Fruit fly (Drosophila melanogaster) whole organism, prepupa: ENCODE data around the gene CG12155.

Source experiments
- Blimp-1 ChIP-seq: fragments of 200-800 bp; sonication (Bioruptor generic); optimal IDR thresholded peaks from 3 replicates; lab custom pipeline; 2017; ENCODE audit warnings: missing biosample characterization, missing genetic modification characterization, mild to moderate bottlenecking, moderate library complexity, missing genetic modification reagents
- CG10669 ChIP-seq: fragments of 200-800 bp; sonication (Bioruptor generic); optimal IDR thresholded peaks from 3 replicates; lab custom pipeline; 2018; ENCODE audit warnings: missing biosample characterization, mild to moderate bottlenecking, missing genetic modification characterization, moderate library complexity
- CG11294 ChIP-seq: fragments of 200-800 bp; sonication (Bioruptor generic); IDR thresholded peaks from 2 replicates; pipeline ENCODE4 v1.3.6; 2022; ENCODE audit warnings: missing biosample characterization, missing genetic modification characterization
- CG15336 ChIP-seq: fragments of 200-800 bp; sonication (Bioruptor generic); IDR thresholded peaks from 2 replicates; pipeline ENCODE4 v1.3.6; 2022; ENCODE audit warnings: missing biosample characterization, missing genetic modification characterization
- CG1621 ChIP-seq: fragments of 200-800 bp; sonication (Bioruptor generic); optimal IDR thresholded peaks from 3 replicates; lab custom pipeline; 2018; ENCODE audit warnings: missing biosample characterization, mild to moderate bottlenecking, missing genetic modification characterization
- CG3032 ChIP-seq: fragments of 200-800 bp; optimal IDR thresholded peaks from 2 replicates; lab custom pipeline; 2019; ENCODE audit warnings: missing biosample characterization, mild to moderate bottlenecking, missing genetic modification characterization, moderate library complexity
- CG31627 ChIP-seq: fragments of 200-800 bp; sonication (Bioruptor generic); optimal IDR thresholded peaks from 3 replicates; lab custom pipeline; 2016; ENCODE audit warnings: missing biosample characterization, missing genetic modification characterization
- CG32006 ChIP-seq: fragments of 200-800 bp; sonication (Bioruptor generic); optimal IDR thresholded peaks from 3 replicates; lab custom pipeline; 2017; ENCODE audit warnings: missing biosample characterization, mild to moderate bottlenecking, missing genetic modification characterization
- CG3919 ChIP-seq: fragments of 200-800 bp; sonication (Bioruptor generic); optimal IDR thresholded peaks from 3 replicates; lab custom pipeline; 2016; ENCODE audit warnings: missing biosample characterization, missing genetic modification characterization
- CG4318 ChIP-seq: fragments of 200-800 bp; sonication (Bioruptor generic); optimal IDR thresholded peaks from 3 replicates; lab custom pipeline; 2017; ENCODE audit warnings: missing biosample characterization, mild to moderate bottlenecking, missing genetic modification characterization
- CG6163 ChIP-seq: fragments of 200-800 bp; sonication (Bioruptor generic); IDR thresholded peaks from 3 replicates; pipeline ENCODE4 v1.3.6; 2022; ENCODE audit warnings: missing biosample characterization, missing genetic modification characterization
- CG6276 ChIP-seq: fragments of 200-800 bp; sonication (Bioruptor generic); optimal IDR thresholded peaks from 2 replicates; lab custom pipeline; 2017; ENCODE audit warnings: missing biosample characterization, mild to moderate bottlenecking, missing genetic modification characterization
- CG6792 ChIP-seq: fragments of 200-800 bp; sonication (Bioruptor generic); optimal IDR thresholded peaks from 3 replicates; lab custom pipeline; 2016; ENCODE audit warnings: missing biosample characterization, missing genetic modification characterization
- CG6808 ChIP-seq: fragments of 200-800 bp; sonication (Bioruptor generic); optimal IDR thresholded peaks from 3 replicates; lab custom pipeline; 2017; ENCODE audit warnings: missing biosample characterization, missing genetic modification characterization, mild to moderate bottlenecking, moderate library complexity, missing genetic modification reagents
- CG7368 ChIP-seq: fragments of 200-800 bp; sonication (Bioruptor generic); optimal IDR thresholded peaks from 3 replicates; lab custom pipeline; 2016; ENCODE audit warnings: missing biosample characterization, missing genetic modification characterization
- CG8119 ChIP-seq: fragments of 200-800 bp; sonication (Bioruptor generic); IDR thresholded peaks from 3 replicates; pipeline ENCODE4 v1.3.6; 2022; ENCODE audit warnings: missing biosample characterization, missing genetic modification characterization
- CG8319 ChIP-seq: fragments of 200-800 bp; sonication (Bioruptor generic); optimal IDR thresholded peaks from 3 replicates; lab custom pipeline; 2016; ENCODE audit warnings: missing biosample characterization, missing genetic modification characterization
- CG8632 ChIP-seq: fragments of 200-800 bp; sonication (Bioruptor generic); optimal IDR thresholded peaks from 3 replicates; lab custom pipeline; 2016; ENCODE audit warnings: missing biosample characterization, missing genetic modification characterization
- Eip75B ChIP-seq: fragments of 200-800 bp; sonication (Bioruptor generic); optimal IDR thresholded peaks from 3 replicates; lab custom pipeline; 2016; ENCODE audit warnings: missing biosample characterization, missing genetic modification characterization
- Eip78C ChIP-seq: fragments of 200-800 bp; sonication (Bioruptor generic); peaks from one replicate; lab custom pipeline; 2016; ENCODE audit warnings: missing biosample characterization, missing genetic modification characterization
- Eip93F ChIP-seq: fragments of 200-800 bp; sonication (Bioruptor generic); optimal IDR thresholded peaks from 2 replicates; lab custom pipeline; 2016; ENCODE audit warnings: missing biosample characterization, mild to moderate bottlenecking, missing genetic modification characterization
- Ets21C ChIP-seq: fragments of 200-800 bp; sonication (Bioruptor generic); optimal IDR thresholded peaks from 3 replicates; lab custom pipeline; 2016; ENCODE audit warnings: missing biosample characterization, missing genetic modification characterization
- Ets96B ChIP-seq: fragments of 200-800 bp; optimal IDR thresholded peaks from 2 replicates; lab custom pipeline; 2019; ENCODE audit warnings: missing biosample characterization, mild to moderate bottlenecking, missing genetic modification characterization, moderate library complexity
- Gug ChIP-seq: fragments of 200-800 bp; sonication (Bioruptor generic); IDR thresholded peaks from 2 replicates; pipeline ENCODE4 v1.3.6; 2022; ENCODE audit warnings: missing biosample characterization, missing genetic modification characterization
- Hr38 ChIP-seq: sonication (Bioruptor generic); optimal IDR thresholded peaks from 2 replicates; lab custom pipeline; 2016; ENCODE audit warnings: missing biosample characterization, missing genetic modification characterization
- Hr4 ChIP-seq: fragments of 200-800 bp; sonication (Bioruptor generic); optimal IDR thresholded peaks from 3 replicates; lab custom pipeline; 2016; ENCODE audit warnings: missing biosample characterization, missing genetic modification characterization
- Met ChIP-seq: fragments of 200-800 bp; sonication (Bioruptor generic); optimal IDR thresholded peaks from 3 replicates; lab custom pipeline; 2016; ENCODE audit warnings: missing biosample characterization, missing genetic modification characterization
- OdsH ChIP-seq: fragments of 200-800 bp; sonication (Bioruptor generic); optimal IDR thresholded peaks from 3 replicates; lab custom pipeline; 2016; ENCODE audit warnings: missing biosample characterization, missing genetic modification characterization
- Smox ChIP-seq: fragments of 200-800 bp; sonication (Bioruptor generic); optimal IDR thresholded peaks from 3 replicates; lab custom pipeline; 2016; ENCODE audit warnings: missing biosample characterization, missing genetic modification characterization
- Sox102F ChIP-seq: fragments of 200-800 bp; sonication (Bioruptor generic); optimal IDR thresholded peaks from 2 replicates; lab custom pipeline; 2016; ENCODE audit warnings: missing biosample characterization, mild to moderate bottlenecking, missing genetic modification characterization
- Sox14 ChIP-seq: fragments of 200-800 bp; sonication (Bioruptor generic); optimal IDR thresholded peaks from 3 replicates; lab custom pipeline; 2016; ENCODE audit warnings: missing biosample characterization, missing genetic modification characterization
- Sox15 ChIP-seq: fragments of 200-800 bp; sonication (Bioruptor generic); optimal IDR thresholded peaks from 3 replicates; lab custom pipeline; 2016; ENCODE audit warnings: missing biosample characterization, missing genetic modification characterization
- achi ChIP-seq: fragments of 200-800 bp; sonication (Bioruptor generic); optimal IDR thresholded peaks from 3 replicates; lab custom pipeline; 2016; ENCODE audit warnings: missing biosample characterization, missing genetic modification characterization
- acj6 ChIP-seq: fragments of 200-800 bp; sonication (Bioruptor generic); optimal IDR thresholded peaks from 3 replicates; lab custom pipeline; 2016; ENCODE audit warnings: missing biosample characterization, missing genetic modification characterization
- cyc ChIP-seq: fragments of 200-800 bp; sonication (Bioruptor generic); optimal IDR thresholded peaks from 3 replicates; lab custom pipeline; 2016; ENCODE audit warnings: missing biosample characterization, missing genetic modification characterization
- dsx ChIP-seq: fragments of 200-800 bp; optimal IDR thresholded peaks from 3 replicates; lab custom pipeline; 2019; ENCODE audit warnings: missing biosample characterization, mild to moderate bottlenecking, missing genetic modification characterization, moderate library complexity; ENCODE audit not compliant: poor library complexity, severe bottlenecking
- esn ChIP-seq: fragments of 200-800 bp; sonication (Bioruptor generic); optimal IDR thresholded peaks from 2 replicates; lab custom pipeline; 2016; ENCODE audit warnings: missing biosample characterization, mild to moderate bottlenecking, missing genetic modification characterization, moderate library complexity
- fd59A ChIP-seq: fragments of 200-800 bp; sonication (Bioruptor generic); optimal IDR thresholded peaks from 2 replicates; lab custom pipeline; 2017; ENCODE audit warnings: missing biosample characterization, mild to moderate bottlenecking, missing genetic modification characterization, missing genetic modification reagents
- fkh ChIP-seq: fragments of 200-800 bp; sonication (Bioruptor generic); optimal IDR thresholded peaks from 3 replicates; lab custom pipeline; 2017; ENCODE audit warnings: missing biosample characterization, mild to moderate bottlenecking, missing genetic modification characterization, moderate library complexity
- lz ChIP-seq: fragments of 200-800 bp; sonication (Bioruptor generic); optimal IDR thresholded peaks from 3 replicates; lab custom pipeline; 2016; ENCODE audit warnings: missing biosample characterization, missing genetic modification characterization
- pdm3 ChIP-seq: fragments of 200-800 bp; sonication (Bioruptor generic); optimal IDR thresholded peaks from 3 replicates; lab custom pipeline; 2016; ENCODE audit warnings: missing biosample characterization, missing genetic modification characterization
- salr ChIP-seq, 2 experiments: fragments of 200-800 bp; sonication (Bioruptor generic); optimal IDR thresholded peaks; 3 replicates each; lab custom pipeline; 2016 to 2018; ENCODE audit warnings: missing biosample characterization in 2 of 2, missing genetic modification characterization in 2 of 2, mild to moderate bottlenecking in 1 of 2
- ss ChIP-seq, 2 experiments: fragments of 200-800 bp; sonication (Bioruptor generic); optimal IDR thresholded peaks; 2 replicates in 1 of 2; 3 replicates in 1 of 2; lab custom pipeline; 2017 to 2018; ENCODE audit warnings: mild to moderate bottlenecking in 2 of 2, missing biosample characterization in 2 of 2, missing genetic modification characterization in 2 of 2, moderate library complexity in 1 of 2
- topi ChIP-seq: fragments of 200-800 bp; sonication (Bioruptor generic); optimal IDR thresholded peaks from 3 replicates; lab custom pipeline; 2016; ENCODE audit warnings: missing biosample characterization, missing genetic modification characterization
- vri ChIP-seq: fragments of 200-800 bp; sonication (Bioruptor generic); optimal IDR thresholded peaks from 3 replicates; lab custom pipeline; 2016; ENCODE audit warnings: missing biosample characterization, mild to moderate bottlenecking, missing genetic modification characterization

CG12155 gene

DNA sequence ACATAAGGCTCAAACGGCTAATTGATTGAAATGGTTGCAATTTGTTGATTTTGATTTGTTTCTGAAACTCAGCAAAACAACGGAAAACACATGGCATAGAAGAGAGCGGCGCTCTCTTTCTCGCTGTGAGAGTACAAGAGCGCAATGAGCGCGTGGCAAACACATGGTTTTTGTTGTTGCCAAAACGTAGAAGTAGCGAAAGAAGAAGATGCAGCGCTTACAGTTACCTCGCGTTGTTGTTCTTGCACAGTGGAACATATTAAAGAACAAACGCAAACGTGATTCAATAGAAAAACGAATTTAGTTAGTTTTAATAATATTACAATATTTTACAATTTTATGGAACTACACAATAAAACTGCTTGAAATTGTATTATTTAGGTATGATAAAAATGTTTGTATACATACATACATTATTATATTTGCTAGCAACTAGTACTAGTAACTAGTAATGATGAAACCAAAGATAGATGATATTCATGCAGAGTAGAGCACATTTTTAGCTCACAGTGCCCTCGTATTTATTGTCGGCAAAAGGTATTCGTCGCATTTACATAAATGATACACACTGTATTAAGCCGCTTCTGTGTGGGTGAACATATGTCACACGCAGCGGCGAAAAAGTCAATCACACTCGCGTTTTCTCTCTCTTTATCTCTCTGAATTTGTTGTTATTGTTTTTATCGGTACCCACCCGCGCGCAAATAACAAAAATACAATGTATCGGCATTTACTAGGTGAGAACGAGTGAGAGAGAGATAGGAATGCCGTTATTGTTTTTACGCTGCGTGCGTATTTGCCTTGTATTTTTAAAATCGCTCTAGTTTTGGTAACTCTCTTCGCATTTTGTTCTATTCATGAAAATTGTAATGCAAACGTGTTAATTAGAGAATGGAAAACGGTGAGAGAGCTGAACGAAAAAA is 23.1 kb upstream of the CG12155 start (continued):
- TF ChIP-seq CG3032 (tag; lab: Kevin White, UChicago) (peak; percentile 90), OdsH (GFP tag; lab: Kevin White, UChicago) (peak; percentile 94), Hr4 (peak; percentile 91), CG3919 (peak; percentile 94), Blimp-1 (GFP tag; lab: Kevin White, UChicago) (peak; percentile 84), Ets96B (peak; percentile 92), Gug (GFP tag; lab: Robert Waterston, UW) (peak; percentile 88), Eip78C (GFP tag; lab: Kevin White, UChicago) (peak; percentile 99), dsx (GFP tag; lab: Kevin White, UChicago) (peak; percentile 99), fkh (GFP tag; lab: Kevin White, UChicago) (peak; percentile 79)

DNA sequence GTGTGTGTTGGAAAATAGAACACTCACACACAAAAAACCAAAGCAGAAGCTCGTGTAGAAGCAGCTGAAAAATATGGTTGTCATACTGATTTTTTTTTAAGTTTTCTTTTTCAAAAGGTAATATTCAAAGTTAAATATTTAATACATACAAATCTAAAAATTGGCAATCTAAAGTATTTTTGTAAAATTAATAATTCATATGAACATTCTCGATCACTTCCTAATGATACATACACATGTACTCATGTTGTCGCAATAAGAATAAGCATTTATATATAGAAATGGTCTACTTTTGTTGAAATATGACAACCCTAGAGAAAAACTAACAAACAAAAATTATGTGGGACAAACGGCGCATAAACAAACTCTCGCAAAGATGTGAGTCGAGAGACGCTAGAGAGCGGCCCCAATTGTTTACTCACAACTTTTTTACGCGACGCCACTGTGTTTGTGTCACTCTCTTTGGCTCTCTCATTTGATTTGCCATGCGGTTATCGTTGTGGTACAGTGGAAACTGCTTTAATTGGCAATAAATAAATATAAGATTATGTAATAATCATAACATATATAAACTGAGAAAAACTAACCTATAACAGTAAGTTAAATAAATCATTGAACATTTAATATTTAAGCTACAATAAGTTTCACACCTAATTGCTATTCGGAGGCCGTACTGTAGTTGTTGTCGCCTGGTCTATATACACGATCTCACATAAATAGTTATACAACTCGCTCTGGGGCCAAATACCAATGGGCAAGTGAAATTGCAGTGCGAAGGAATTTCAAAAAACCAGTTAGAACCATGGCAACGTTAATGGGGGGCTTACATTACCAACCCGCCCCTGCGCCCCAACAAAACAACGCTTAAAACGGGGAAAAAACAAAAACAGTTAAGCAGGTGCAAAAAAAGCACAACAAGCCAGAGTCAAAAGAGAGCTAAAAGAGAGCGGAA is 21.9 kb upstream of the CG12155 start:
- peak; percentile 93 for TF ChIP-seq CG8319 (GFP tag; lab: Kevin White, UChicago)
- peak; percentile 98 for TF ChIP-seq CG6792 (GFP tag; lab: Kevin White, UChicago)
- peak; percentile 80 for TF ChIP-seq Ets21C (GFP tag; lab: Kevin White, UChicago)
- TF ChIP-seq Eip93F (GFP tag; lab: Kevin White, UChicago) = peak; percentile 95
- TF ChIP-seq Blimp-1 (GFP tag; lab: Kevin White, UChicago) = peak; percentile 94
- peak; percentile 98 for TF ChIP-seq fd59A (GFP tag; lab: Kevin White, UChicago)
- peak; percentile 98 for TF ChIP-seq acj6 (GFP tag; lab: Kevin White, UChicago)
- TF ChIP-seq Gug (GFP tag; lab: Robert Waterston, UW) = peak; percentile 98
- peak; percentile 98 to 99 for TF ChIP-seq ss (GFP tag; optimal IDR thresholded peaks at IDR 0.05; lab: Kevin White, UChicago)
- TF ChIP-seq CG3919 = peak; percentile 98
- peak; percentile 97 for TF ChIP-seq Met (GFP tag; lab: Kevin White, UChicago)
- peak; percentile 98 for TF ChIP-seq CG6163 (GFP tag; lab: Robert Waterston, UW)
- peak; percentile 97 for TF ChIP-seq Sox102F (GFP tag; lab: Kevin White, UChicago)
- peak; percentile 89 for TF ChIP-seq vri (GFP tag; lab: Kevin White, UChicago)
- peak; percentile 98 for TF ChIP-seq CG10669 (GFP tag; lab: Kevin White, UChicago)
- TF ChIP-seq Sox14 (GFP tag; lab: Kevin White, UChicago) = peak; percentile 95
- peak; percentile 96 for TF ChIP-seq Eip75B (GFP tag; lab: Kevin White, UChicago)
- TF ChIP-seq CG6276 (GFP tag; lab: Kevin White, UChicago) = peak; percentile 97
- TF ChIP-seq Hr38 = no peak
- TF ChIP-seq CG6808 = peak; percentile 98
- TF ChIP-seq esn (GFP tag; lab: Kevin White, UChicago) = peak; percentile 98
- TF ChIP-seq Sox15 (GFP tag; lab: Kevin White, UChicago) = peak; percentile 93
- peak; percentile 94 for TF ChIP-seq Smox (GFP tag; lab: Kevin White, UChicago)
- TF ChIP-seq CG4318 = peak; percentile 94
- peak; percentile 97 for TF ChIP-seq CG7368 (GFP tag; lab: Kevin White, UChicago)
- peak; percentile 98 for TF ChIP-seq CG32006 (GFP tag; lab: Kevin White, UChicago)
- TF ChIP-seq CG11294 = peak; percentile 98
- peak; percentile 94 for TF ChIP-seq cyc
- peak; percentile 89 for TF ChIP-seq CG31627 (GFP tag; lab: Kevin White, UChicago)
- peak; percentile 97 for TF ChIP-seq topi (GFP tag; lab: Kevin White, UChicago)
- TF ChIP-seq CG8119 (GFP tag; lab: Robert Waterston, UW) = peak; percentile 99
- TF ChIP-seq CG1621 (tag; lab: Kevin White, UChicago) = peak; percentile 96
- TF ChIP-seq achi (GFP tag; lab: Kevin White, UChicago) = peak; percentile 98
- TF ChIP-seq salr (GFP tag; optimal IDR thresholded peaks at IDR 0.05; lab: Kevin White, UChicago) = peak; percentile 93
- peak; percentile 96 for TF ChIP-seq Hr4
- TF ChIP-seq lz (GFP tag; lab: Kevin White, UChicago) = peak; percentile 97
- peak; percentile 99 for TF ChIP-seq CG8632 (GFP tag; lab: Kevin White, UChicago)
- TF ChIP-seq CG15336 = peak; percentile 99
- peak; percentile 96 for TF ChIP-seq pdm3
